Worm (Caenorhabditis elegans) whole organism, L3 larva: Measurements from ENCODE around the gene H38K22.7.

Experiments used
- ceh-28 ChIP-seq: fragments of 150-350 bp; optimal IDR thresholded peaks from 2 replicates; lab custom pipeline; 2014; ENCODE audit warnings: missing biosample characterization, missing genetic modification reagents, missing genetic modification characterization
- daf-12 ChIP-seq: fragments of 150-350 bp; optimal IDR thresholded peaks from 2 replicates; lab custom pipeline; 2014; ENCODE audit warnings: missing biosample characterization, missing genetic modification reagents, missing genetic modification characterization
- egl-27 ChIP-seq: sonication (generic microtip); optimal IDR thresholded peaks from 4 replicates; lab custom pipeline; 2017; ENCODE audit warnings: missing biosample characterization, missing genetic modification reagents, missing genetic modification characterization
- lin-39 ChIP-seq: fragments of 150-350 bp; optimal IDR thresholded peaks from 2 replicates; lab custom pipeline; 2018; ENCODE audit warnings: missing biosample characterization, missing genetic modification reagents, missing genetic modification characterization
- nhr-237 ChIP-seq: fragments of 150-350 bp; optimal IDR thresholded peaks from 2 replicates; lab custom pipeline; 2014; ENCODE audit warnings: missing biosample characterization, missing genetic modification characterization
- skn-1 ChIP-seq: fragments of 150-350 bp; optimal IDR thresholded peaks from 2 replicates; lab custom pipeline; 2014; ENCODE audit warnings: missing biosample characterization, missing genetic modification characterization
- snpc-4 ChIP-seq: fragments of 150-350 bp; optimal IDR thresholded peaks from 2 replicates; lab custom pipeline; 2014; ENCODE audit warnings: missing biosample characterization, missing genetic modification characterization

- TF ChIP-seq lin-39 (tag; lab: Kevin White, UChicago) (no peak), snpc-4 (tag; lab: Kevin White, UChicago) (no peak), nhr-237 (no peak), egl-27 (no peak), daf-12 (tag; lab: Kevin White, UChicago) (no peak), ceh-28 (tag; lab: Kevin White, UChicago) (no peak), skn-1 (tag; lab: Kevin White, UChicago) (no peak)
Measured at ce11 chrIII:4357438-4357837, 35.9 kb downstream of the H38K22.7 start.
